Fruit fly (Drosophila melanogaster) whole organism, adult: ENCODE measurements around the gene CG4364.

Experiments used
- CG11617 ChIP-seq: fragments of 200-800 bp; sonication (Bioruptor generic); optimal IDR thresholded peaks from 2 replicates; lab custom pipeline; 2017; ENCODE audit warnings: mild to moderate bottlenecking, missing biosample characterization, missing genetic modification reagents, missing genetic modification characterization
- CG12768 ChIP-seq: fragments of 200-800 bp; sonication (Bioruptor generic); optimal IDR thresholded peaks from 2 replicates; lab custom pipeline; 2017; ENCODE audit warnings: missing biosample characterization, missing genetic modification characterization, mild to moderate bottlenecking, moderate library complexity, missing genetic modification reagents
- CG14711 ChIP-seq: fragments of 200-800 bp; sonication (Bioruptor generic); optimal IDR thresholded peaks from 2 replicates; lab custom pipeline; 2018; ENCODE audit warnings: missing biosample characterization, mild to moderate bottlenecking, missing genetic modification characterization, moderate library complexity
- CG1620 ChIP-seq: fragments of 200-800 bp; sonication (Bioruptor generic); optimal IDR thresholded peaks from 2 replicates; lab custom pipeline; 2016; ENCODE audit warnings: missing biosample characterization, missing genetic modification characterization
- CG33017 ChIP-seq: fragments of 200-800 bp; sonication (Bioruptor generic); optimal IDR thresholded peaks from 2 replicates; lab custom pipeline; 2018; ENCODE audit warnings: missing biosample characterization, mild to moderate bottlenecking, missing genetic modification characterization, moderate library complexity
- CG5204 ChIP-seq: fragments of 200-800 bp; sonication (Bioruptor generic); optimal IDR thresholded peaks from 2 replicates; lab custom pipeline; 2016; ENCODE audit warnings: missing biosample characterization, missing genetic modification characterization
- CG7045 ChIP-seq: fragments of 200-800 bp; sonication (Bioruptor generic); optimal IDR thresholded peaks from 2 replicates; lab custom pipeline; 2017; ENCODE audit warnings: missing biosample characterization, mild to moderate bottlenecking, missing genetic modification characterization
- CG7101 ChIP-seq: fragments of 200-800 bp; sonication (Bioruptor generic); optimal IDR thresholded peaks from 2 replicates; lab custom pipeline; 2018; ENCODE audit warnings: missing biosample characterization, mild to moderate bottlenecking, missing genetic modification characterization, moderate library complexity
- Clk ChIP-seq: fragments of 200-800 bp; sonication (Bioruptor generic); optimal IDR thresholded peaks from 2 replicates; lab custom pipeline; 2017; ENCODE audit warnings: missing biosample characterization, missing genetic modification characterization
- Crg-1 ChIP-seq: fragments of 200-800 bp; sonication (Bioruptor generic); optimal IDR thresholded peaks from 2 replicates; lab custom pipeline; 2016; ENCODE audit warnings: missing biosample characterization, missing genetic modification characterization
- Hr96 ChIP-seq: fragments of 200-800 bp; sonication (Bioruptor generic); optimal IDR thresholded peaks from 2 replicates; lab custom pipeline; 2016; ENCODE audit warnings: missing biosample characterization, missing genetic modification characterization
- Mnt ChIP-seq: fragments of 200-800 bp; sonication (Bioruptor generic); optimal IDR thresholded peaks from 2 replicates; lab custom pipeline; 2016; ENCODE audit warnings: missing biosample characterization, mild to moderate bottlenecking, missing genetic modification characterization
- bab1 ChIP-seq: fragments of 200-800 bp; sonication (Bioruptor generic); optimal IDR thresholded peaks from 3 replicates; lab custom pipeline; 2019; ENCODE audit warnings: missing biosample characterization, mild to moderate bottlenecking, missing genetic modification characterization, moderate library complexity
- cic ChIP-seq: fragments of 200-800 bp; sonication (Bioruptor generic); optimal IDR thresholded peaks from 2 replicates; lab custom pipeline; 2017; ENCODE audit warnings: missing biosample characterization, mild to moderate bottlenecking, missing genetic modification characterization, moderate library complexity
- cnc ChIP-seq, 2 experiments: fragments of >200 bp; optimal IDR thresholded peaks; 2 replicates each; lab custom pipeline; 2017
- kay ChIP-seq: fragments of 200-800 bp; sonication (Bioruptor generic); peaks from one replicate; lab custom pipeline; 2016; ENCODE audit warnings: missing biosample characterization, missing genetic modification characterization, borderline replicate concordance
- ovo ChIP-seq: fragments of 200-800 bp; sonication (Bioruptor generic); optimal IDR thresholded peaks from 2 replicates; lab custom pipeline; 2016; ENCODE audit warnings: missing biosample characterization, missing genetic modification characterization
- pad ChIP-seq: fragments of 200-800 bp; sonication (Bioruptor generic); optimal IDR thresholded peaks from 3 replicates; lab custom pipeline; 2017; ENCODE audit warnings: missing biosample characterization, missing genetic modification characterization, mild to moderate bottlenecking, moderate library complexity, missing genetic modification reagents
- tj ChIP-seq: fragments of 200-800 bp; sonication (Bioruptor generic); optimal IDR thresholded peaks from 3 replicates; lab custom pipeline; 2017; ENCODE audit warnings: missing biosample characterization, mild to moderate bottlenecking, missing genetic modification characterization, moderate library complexity
- toe ChIP-seq: fragments of 200-800 bp; sonication (Bioruptor generic); optimal IDR thresholded peaks from 2 replicates; lab custom pipeline; 2016; ENCODE audit warnings: missing biosample characterization, missing genetic modification characterization

CG4364 gene

DNA sequence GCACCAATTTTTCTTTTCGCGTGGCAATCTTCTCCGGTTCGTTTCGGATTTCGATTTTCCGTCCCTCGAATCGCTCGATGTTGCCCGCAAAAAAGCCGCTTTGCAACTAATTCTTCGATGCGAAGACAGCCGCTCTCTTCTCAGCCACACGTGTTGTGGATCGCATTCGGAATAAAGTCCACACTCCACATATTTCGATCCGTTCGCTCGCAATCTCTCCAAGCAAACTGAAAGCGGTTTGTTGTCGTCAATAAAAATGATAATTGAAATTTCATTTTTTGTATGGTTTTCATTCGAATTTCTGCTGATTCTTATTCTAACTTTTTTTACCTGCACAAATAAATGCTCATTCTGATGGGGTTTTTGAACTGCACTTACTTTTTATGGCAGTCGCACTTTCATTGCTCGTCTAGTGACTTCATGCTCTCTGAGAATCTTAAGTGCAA, 5.2 kb downstream of the CG4364 start, which contains the start of gene CG31710:
Gene CG31710, minus strand, starts transcription at position 83 of the 446 bp plus-strand sequence.
- no peak for TF ChIP-seq pad (GFP tag; lab: Kevin White, UChicago)
- TF ChIP-seq cic (GFP tag; lab: Kevin White, UChicago): peak; percentile 24
- TF ChIP-seq Clk (GFP tag; lab: Kevin White, UChicago): no peak
- no peak for TF ChIP-seq CG12768 (GFP tag; lab: Kevin White, UChicago)
- TF ChIP-seq ovo (GFP tag; lab: Kevin White, UChicago): no peak
- peak; percentile 1 for TF ChIP-seq tj (GFP tag; lab: Kevin White, UChicago)
- TF ChIP-seq CG11617 (GFP tag; lab: Kevin White, UChicago): no peak
- TF ChIP-seq bab1 (GFP tag; lab: Kevin White, UChicago): no peak
- no peak for TF ChIP-seq Hr96 (GFP tag; lab: Kevin White, UChicago)
- no peak for TF ChIP-seq kay (GFP tag; lab: Kevin White, UChicago)
- TF ChIP-seq Mnt (GFP tag; lab: Kevin White, UChicago): peak; percentile 87
- TF ChIP-seq cnc (optimal IDR thresholded peaks at IDR 0.05; lab: Kevin White, UChicago): no peak
- TF ChIP-seq CG5204 (GFP tag; lab: Kevin White, UChicago): no peak
- TF ChIP-seq Crg-1: no peak
- TF ChIP-seq CG7101 (tag; lab: Kevin White, UChicago): no peak

DNA sequence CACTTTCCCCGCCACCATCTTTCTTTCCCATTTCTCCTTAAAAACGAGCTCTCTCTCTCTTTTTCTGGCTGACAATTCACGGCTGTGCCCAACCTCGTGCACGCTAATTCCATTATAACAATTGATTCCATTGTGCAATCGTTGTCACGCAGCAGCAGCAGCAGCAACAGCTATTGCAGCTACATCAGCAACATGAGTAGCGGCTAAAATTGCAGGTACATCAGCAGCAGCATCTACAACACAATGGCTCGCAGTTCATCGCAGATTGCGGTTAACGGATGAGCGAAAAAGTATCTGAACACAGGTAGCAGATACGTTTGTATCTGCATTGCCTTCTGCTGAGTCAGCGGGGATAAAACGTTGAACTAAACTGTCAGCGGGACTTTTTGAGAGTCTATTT, 5.8 kb downstream of the CG4364 start:
- no peak for TF ChIP-seq cnc (optimal IDR thresholded peaks at IDR 0.05; lab: Kevin White, UChicago)
- no peak for TF ChIP-seq CG1620 (GFP tag; lab: Kevin White, UChicago)
- no peak for TF ChIP-seq CG11617 (GFP tag; lab: Kevin White, UChicago)
- peak; percentile 24 for TF ChIP-seq CG12768 (GFP tag; lab: Kevin White, UChicago)
- TF ChIP-seq tj (GFP tag; lab: Kevin White, UChicago): peak; percentile 51
- no peak for TF ChIP-seq Clk (GFP tag; lab: Kevin White, UChicago)

- TF ChIP-seq CG14711: no peak
- no peak for TF ChIP-seq ovo (GFP tag; lab: Kevin White, UChicago)
- peak; percentile 35 for TF ChIP-seq tj (GFP tag; lab: Kevin White, UChicago)
Observed at dm6 chr2L:9704343-9704742, 6.7 kb downstream of the CG4364 start.

dm6 chr2L:9703000-9703399, 8.1 kb downstream of the CG4364 start:
- TF ChIP-seq bab1 (GFP tag; lab: Kevin White, UChicago) (no peak), Mnt (GFP tag; lab: Kevin White, UChicago) (no peak), cic (GFP tag; lab: Kevin White, UChicago) (peak; percentile 5), kay (GFP tag; lab: Kevin White, UChicago) (no peak), CG5204 (GFP tag; lab: Kevin White, UChicago) (no peak), CG14711 (no peak), Crg-1 (no peak), CG12768 (GFP tag; lab: Kevin White, UChicago) (peak; percentile 51), toe (no peak), CG33017 (tag; lab: Kevin White, UChicago) (peak; percentile 16), Hr96 (GFP tag; lab: Kevin White, UChicago) (no peak), cnc (optimal IDR thresholded peaks at IDR 0.05; lab: Kevin White, UChicago) (no peak), tj (GFP tag; lab: Kevin White, UChicago) (no peak), CG1620 (GFP tag; lab: Kevin White, UChicago) (no peak), ovo (GFP tag; lab: Kevin White, UChicago) (no peak)

- TF ChIP-seq bab1 (GFP tag; lab: Kevin White, UChicago) (peak; percentile 78), CG33017 (tag; lab: Kevin White, UChicago) (peak; percentile 63), toe (no peak), CG12768 (GFP tag; lab: Kevin White, UChicago) (peak; percentile 54), CG11617 (GFP tag; lab: Kevin White, UChicago) (peak; percentile 75), Hr96 (GFP tag; lab: Kevin White, UChicago) (no peak), Clk (GFP tag; lab: Kevin White, UChicago) (peak; percentile 35), Mnt (GFP tag; lab: Kevin White, UChicago) (peak; percentile 97), Crg-1 (peak; percentile 43), CG5204 (GFP tag; lab: Kevin White, UChicago) (no peak), CG7045 (GFP tag; lab: Kevin White, UChicago) (peak; percentile 66), CG7101 (tag; lab: Kevin White, UChicago) (peak; percentile 75), kay (GFP tag; lab: Kevin White, UChicago) (no peak), tj (GFP tag; lab: Kevin White, UChicago) (peak; percentile 40), CG14711 (peak; percentile 52), ovo (GFP tag; lab: Kevin White, UChicago) (no peak), pad (GFP tag; lab: Kevin White, UChicago) (peak; percentile 50), cnc (optimal IDR thresholded peaks at IDR 0.05; lab: Kevin White, UChicago) (no peak), CG1620 (GFP tag; lab: Kevin White, UChicago) (no peak), cic (GFP tag; lab: Kevin White, UChicago) (peak; percentile 56)
Observed at dm6 chr2L:9700454-9700853, 10.6 kb downstream of the CG4364 start, which contains the start of gene pelo. Gene pelo (plus strand): TSS chr2L:9700810.

dm6 chr2L:9699615-9700014, 11.5 kb downstream of the CG4364 start, which contains the start of gene hoip:
Gene hoip (plus strand): TSS chr2L:9699791.
- TF ChIP-seq Mnt (GFP tag; lab: Kevin White, UChicago) (peak; percentile 99), CG7045 (GFP tag; lab: Kevin White, UChicago) (no peak)
